Fruit fly (Drosophila melanogaster) whole organism, embryonic: Measurements from ENCODE around the gene yps.
A peak's percentile ranks its signal among the peaks of the same experiment; 100 is the strongest.

Experiments used
- CG10431 ChIP-seq: fragments of 200-800 bp; sonication (Bioruptor generic); optimal IDR thresholded peaks from 3 replicates; lab custom pipeline; 2018; ENCODE audit warnings: missing biosample characterization, mild to moderate bottlenecking, missing genetic modification characterization
- CG12299 ChIP-seq: fragments of 200-800 bp; sonication (Bioruptor generic); optimal IDR thresholded peaks from 2 replicates; lab custom pipeline; 2018; ENCODE audit warnings: missing biosample characterization, mild to moderate bottlenecking, missing genetic modification characterization
- CG1233 ChIP-seq: fragments of 200-800 bp; sonication (Bioruptor generic); optimal IDR thresholded peaks from 4 replicates; lab custom pipeline; 2018; ENCODE audit warnings: missing biosample characterization, mild to moderate bottlenecking, missing genetic modification characterization
- CG13287 ChIP-seq: fragments of 200-800 bp; sonication (Bioruptor generic); IDR thresholded peaks from 2 replicates; pipeline ENCODE4 v1.3.6; 2022; ENCODE audit warnings: missing biosample characterization, missing genetic modification characterization; ENCODE audit not compliant: partially characterized antibody
- CG13424 ChIP-seq: fragments of 200-800 bp; sonication (Bioruptor generic); optimal IDR thresholded peaks from 2 replicates; lab custom pipeline; 2019; ENCODE audit warnings: missing biosample characterization, mild to moderate bottlenecking, missing genetic modification characterization, moderate library complexity
- CG14441 ChIP-seq: fragments of 200-800 bp; sonication (Bioruptor generic); IDR thresholded peaks from 2 replicates; pipeline ENCODE4 v1.3.6; 2022; ENCODE audit warnings: missing biosample characterization, missing genetic modification characterization
- CG17802 ChIP-seq: fragments of 200-800 bp; sonication (Bioruptor generic); optimal IDR thresholded peaks from 2 replicates; lab custom pipeline; 2018; ENCODE audit warnings: missing biosample characterization, mild to moderate bottlenecking, missing genetic modification characterization, moderate library complexity
- CG17829 ChIP-seq: fragments of 200-800 bp; optimal IDR thresholded peaks from 2 replicates; lab custom pipeline; 2019; ENCODE audit warnings: missing biosample characterization, mild to moderate bottlenecking, missing genetic modification characterization, moderate library complexity
- CG18764 ChIP-seq: fragments of 200-800 bp; sonication (Bioruptor generic); optimal IDR thresholded peaks from 3 replicates; lab custom pipeline; 2016; ENCODE audit warnings: missing biosample characterization, missing genetic modification characterization
- CG2202 ChIP-seq: fragments of 200-800 bp; sonication (Bioruptor generic); optimal IDR thresholded peaks from 2 replicates; lab custom pipeline; 2018; ENCODE audit warnings: missing biosample characterization, mild to moderate bottlenecking, missing genetic modification characterization
- CG32532 ChIP-seq: fragments of 200-800 bp; sonication (Bioruptor generic); IDR thresholded peaks from 2 replicates; pipeline ENCODE4 v1.3.6; 2022; ENCODE audit warnings: missing biosample characterization, missing genetic modification characterization
- CG33213 ChIP-seq: fragments of 200-800 bp; sonication (Bioruptor generic); optimal IDR thresholded peaks from 3 replicates; lab custom pipeline; 2016; ENCODE audit warnings: missing biosample characterization, missing genetic modification characterization
- CG4328 ChIP-seq: fragments of 200-800 bp; sonication (Bioruptor generic); optimal IDR thresholded peaks from 3 replicates; lab custom pipeline; 2017; ENCODE audit warnings: missing biosample characterization, missing genetic modification reagents, missing genetic modification characterization
- CG5953 ChIP-seq: fragments of 200-800 bp; sonication (Bioruptor generic); IDR thresholded peaks from 2 replicates; pipeline ENCODE4 v1.3.6; 2022; ENCODE audit warnings: missing biosample characterization, missing genetic modification characterization
- CG6272 ChIP-seq: fragments of 200-800 bp; sonication (Bioruptor generic); IDR thresholded peaks from 2 replicates; pipeline ENCODE4 v1.3.6; 2022; ENCODE audit warnings: missing biosample characterization, missing genetic modification characterization
- CG6689 ChIP-seq: fragments of 200-800 bp; sonication (Bioruptor generic); IDR thresholded peaks from 2 replicates; pipeline ENCODE4 v1.3.6; 2022; ENCODE audit warnings: missing biosample characterization, missing genetic modification characterization
- CG9932 ChIP-seq: fragments of 200-800 bp; sonication (Bioruptor generic); IDR thresholded peaks from 2 replicates; pipeline ENCODE4 v1.3.6; 2022; ENCODE audit warnings: missing biosample characterization, missing genetic modification characterization
- CTCF ChIP-seq: fragments of 200-800 bp; sonication (Bioruptor generic); optimal IDR thresholded peaks from 2 replicates; lab custom pipeline; 2017; ENCODE audit warnings: missing biosample characterization, mild to moderate bottlenecking, missing genetic modification characterization, moderate library complexity
- CrebB ChIP-seq: fragments of 200-800 bp; sonication (Bioruptor generic); optimal IDR thresholded peaks from 3 replicates; lab custom pipeline; 2018; ENCODE audit warnings: missing biosample characterization, mild to moderate bottlenecking, missing genetic modification characterization
- Dad ChIP-seq: fragments of 200-800 bp; sonication (Bioruptor generic); optimal IDR thresholded peaks from 3 replicates; lab custom pipeline; 2016; ENCODE audit warnings: missing biosample characterization, missing genetic modification characterization
- Dp ChIP-seq: fragments of 200-800 bp; sonication (Bioruptor generic); optimal IDR thresholded peaks from 2 replicates; lab custom pipeline; 2018; ENCODE audit warnings: missing biosample characterization, mild to moderate bottlenecking, missing genetic modification characterization, moderate library complexity
- ERR ChIP-seq: fragments of 200-800 bp; sonication (Bioruptor generic); optimal IDR thresholded peaks from 2 replicates; lab custom pipeline; 2016; ENCODE audit warnings: missing biosample characterization, missing genetic modification characterization
- Fer1 ChIP-seq: fragments of 200-800 bp; sonication (Bioruptor generic); optimal IDR thresholded peaks from 2 replicates; lab custom pipeline; 2017; ENCODE audit warnings: missing biosample characterization, mild to moderate bottlenecking, missing genetic modification characterization
- Fer3 ChIP-seq: fragments of 200-800 bp; sonication (Bioruptor generic); optimal IDR thresholded peaks from 2 replicates; lab custom pipeline; 2018; ENCODE audit warnings: missing biosample characterization, mild to moderate bottlenecking, missing genetic modification characterization, moderate library complexity
- HHEX ChIP-seq: fragments of 200-800 bp; sonication (Bioruptor generic); optimal IDR thresholded peaks from 3 replicates; lab custom pipeline; 2017; ENCODE audit warnings: missing biosample characterization, mild to moderate bottlenecking, missing genetic modification characterization, missing genetic modification reagents
- Med ChIP-seq: fragments of 200-800 bp; sonication (Bioruptor generic); peaks from one replicate; lab custom pipeline; 2016; ENCODE audit warnings: missing biosample characterization, missing genetic modification characterization, mild to moderate bottlenecking, inconsistent platforms, moderate library complexity
- Nf-YB ChIP-seq: fragments of 200-800 bp; sonication (Bioruptor generic); optimal IDR thresholded peaks from 3 replicates; lab custom pipeline; 2019; ENCODE audit warnings: missing biosample characterization, mild to moderate bottlenecking, missing genetic modification characterization, moderate library complexity
- Opbp ChIP-seq: fragments of 200-800 bp; sonication (Bioruptor generic); IDR thresholded peaks from 3 replicates; pipeline ENCODE4 v1.3.6; 2022; ENCODE audit warnings: missing biosample characterization, missing genetic modification characterization; ENCODE audit not compliant: partially characterized antibody
- TFAM ChIP-seq: fragments of 200-800 bp; sonication (Bioruptor generic); optimal IDR thresholded peaks from 2 replicates; lab custom pipeline; 2017; ENCODE audit warnings: missing biosample characterization, missing genetic modification characterization, inconsistent platforms
- ase ChIP-seq: fragments of 200-800 bp; sonication (Bioruptor generic); IDR thresholded peaks from 3 replicates; pipeline ENCODE4 v1.3.6; 2022; ENCODE audit warnings: missing biosample characterization, missing genetic modification characterization
- bab2 ChIP-seq: fragments of 200-800 bp; sonication (Bioruptor generic); optimal IDR thresholded peaks from 2 replicates; lab custom pipeline; 2016; ENCODE audit warnings: missing biosample characterization, missing genetic modification characterization
- cas ChIP-seq: fragments of 200-800 bp; sonication (Bioruptor generic); IDR thresholded peaks from 2 replicates; pipeline ENCODE4 v1.3.6; 2022; ENCODE audit warnings: missing biosample characterization, missing genetic modification characterization
- caup ChIP-seq: fragments of 200-800 bp; sonication (Bioruptor generic); optimal IDR thresholded peaks from 3 replicates; lab custom pipeline; 2017; ENCODE audit warnings: missing biosample characterization, mild to moderate bottlenecking, missing genetic modification characterization, moderate library complexity; ENCODE audit not compliant: severe bottlenecking
- crol ChIP-seq: fragments of 200-800 bp; sonication (Bioruptor generic); IDR thresholded peaks from 2 replicates; pipeline ENCODE4 v1.3.6; 2022; ENCODE audit warnings: missing biosample characterization, missing genetic modification characterization
- dimm ChIP-seq: fragments of 200-800 bp; sonication (Bioruptor generic); IDR thresholded peaks from 2 replicates; pipeline ENCODE4 v1.3.6; 2022; ENCODE audit warnings: missing biosample characterization, missing genetic modification characterization
- ewg ChIP-seq: fragments of 200-800 bp; sonication (Bioruptor generic); optimal IDR thresholded peaks from 3 replicates; lab custom pipeline; 2017; ENCODE audit warnings: mild to moderate bottlenecking, missing biosample characterization, missing genetic modification reagents, missing genetic modification characterization
- gem ChIP-seq: fragments of 200-800 bp; sonication (Bioruptor generic); optimal IDR thresholded peaks from 2 replicates; lab custom pipeline; 2019; ENCODE audit warnings: missing biosample characterization, mild to moderate bottlenecking, missing genetic modification characterization, moderate library complexity
- inv ChIP-seq: fragments of 200-800 bp; sonication (Bioruptor generic); IDR thresholded peaks from 2 replicates; pipeline ENCODE4 v1.3.6; 2022; ENCODE audit warnings: missing biosample characterization, missing genetic modification characterization; ENCODE audit not compliant: partially characterized antibody
- kay ChIP-seq: fragments of 200-800 bp; sonication (Bioruptor generic); optimal IDR thresholded peaks from 2 replicates; lab custom pipeline; 2016; ENCODE audit warnings: missing biosample characterization, missing genetic modification characterization
- lov ChIP-seq, 2 experiments: fragments of 200-800 bp in 1 of 2; fragments of >200 bp in 1 of 2; sonication (Bioruptor generic) in 1 of 2; IDR thresholded peaks in 1 of 2; optimal IDR thresholded peaks in 1 of 2; 2 replicates in 1 of 2; 3 replicates in 1 of 2; pipeline versions ENCODE4 v1.3.6 to Lab custom; 2017 to 2022; ENCODE audit warnings: missing biosample characterization in 1 of 2, missing genetic modification characterization in 1 of 2
- p53 ChIP-seq: fragments of 200-800 bp; sonication (Bioruptor generic); optimal IDR thresholded peaks from 2 replicates; lab custom pipeline; 2016; ENCODE audit warnings: missing biosample characterization, missing genetic modification characterization
- pzg ChIP-seq: fragments of 200-800 bp; sonication (Bioruptor generic); optimal IDR thresholded peaks from 3 replicates; lab custom pipeline; 2018; ENCODE audit warnings: missing biosample characterization, mild to moderate bottlenecking, missing genetic modification characterization, moderate library complexity
- schlank ChIP-seq: fragments of 200-800 bp; sonication (Bioruptor generic); optimal IDR thresholded peaks from 2 replicates; lab custom pipeline; 2018; ENCODE audit warnings: missing biosample characterization, mild to moderate bottlenecking, missing genetic modification characterization
- sd ChIP-seq: fragments of 200-800 bp; sonication (Bioruptor generic); optimal IDR thresholded peaks from 3 replicates; lab custom pipeline; 2018; ENCODE audit warnings: missing biosample characterization, mild to moderate bottlenecking, missing genetic modification characterization, moderate library complexity
- sens ChIP-seq: fragments of 200-800 bp; sonication (Bioruptor generic); peaks from one replicate; lab custom pipeline; 2016; ENCODE audit warnings: missing biosample characterization, missing genetic modification characterization
- sim ChIP-seq: fragments of 200-800 bp; sonication (Bioruptor generic); IDR thresholded peaks from 2 replicates; pipeline ENCODE4 v1.3.6; 2022; ENCODE audit warnings: missing biosample characterization, missing genetic modification characterization
- tgo ChIP-seq: fragments of 200-800 bp; sonication (Bioruptor generic); IDR thresholded peaks from 3 replicates; pipeline ENCODE4 v1.3.6; 2022; ENCODE audit warnings: missing biosample characterization, missing genetic modification characterization
- tx ChIP-seq: fragments of 200-800 bp; sonication (Bioruptor generic); optimal IDR thresholded peaks from 2 replicates; lab custom pipeline; 2016; ENCODE audit warnings: missing biosample characterization, missing genetic modification characterization
- unc-4 ChIP-seq: fragments of 200-800 bp; sonication (Bioruptor generic); IDR thresholded peaks from 2 replicates; pipeline ENCODE4 v1.3.6; 2022; ENCODE audit warnings: missing biosample characterization, missing genetic modification characterization; ENCODE audit not compliant: partially characterized antibody
- usp ChIP-seq: fragments of >200 bp; optimal IDR thresholded peaks from 2 replicates; lab custom pipeline; 2017; ENCODE audit warnings: missing biosample characterization, missing genetic modification characterization
- vfl ChIP-seq: fragments of 200-800 bp; sonication (Bioruptor generic); optimal IDR thresholded peaks from 2 replicates; lab custom pipeline; 2016; ENCODE audit warnings: missing biosample characterization, missing genetic modification characterization

The yps gene

DNA sequence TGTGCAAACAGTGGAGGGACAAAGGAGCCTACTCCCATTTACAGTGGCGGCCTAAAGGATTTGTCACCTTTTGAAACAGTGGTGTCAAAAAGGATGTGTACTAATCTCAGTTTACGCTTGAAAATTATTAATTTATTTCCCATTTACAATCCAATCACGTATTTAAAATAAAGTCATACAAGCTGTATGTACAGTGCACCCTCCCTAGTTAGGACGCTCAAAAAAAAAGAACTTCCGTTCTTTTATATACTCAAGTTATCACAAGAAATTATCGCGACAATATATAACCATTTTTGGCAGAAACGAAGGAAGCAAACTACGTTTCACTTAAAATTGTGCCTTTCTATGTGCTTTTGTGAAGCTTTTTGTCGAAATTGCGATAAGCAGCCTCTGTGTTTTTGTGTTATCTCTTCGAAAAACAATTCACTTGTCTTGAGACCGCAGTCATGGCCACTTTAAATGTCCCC lies 14.3 kb upstream of the yps start (continued):
- peak; percentile 57 for TF ChIP-seq Fer1 (GFP tag; lab: Kevin White, UChicago)
- peak; percentile 46 for TF ChIP-seq HHEX
- peak; percentile 57; the same call in 1 of the 2 replicates for TF ChIP-seq CG32532 (GFP tag; lab: Robert Waterston, UW)
- TF ChIP-seq CrebB (tag; lab: Kevin White, UChicago): peak; percentile 7
- no peak for TF ChIP-seq pzg (GFP tag; lab: Kevin White, UChicago)
- TF ChIP-seq inv: no peak
- peak; percentile 28 for TF ChIP-seq CG17829
- TF ChIP-seq lov (optimal IDR thresholded peaks at IDR 0.05; lab: Kevin White, UChicago): no peak
- no peak for TF ChIP-seq lov (GFP tag; IDR thresholded peaks at IDR 0.05; lab: Robert Waterston, UW)
- no peak for TF ChIP-seq ERR (GFP tag; lab: Kevin White, UChicago)
- no peak for TF ChIP-seq CG12299 (tag; lab: Kevin White, UChicago)
- TF ChIP-seq tgo (GFP tag; lab: Robert Waterston, UW): peak; percentile 50; the same call in 2 of the 3 replicates
- TF ChIP-seq vfl (GFP tag; lab: Kevin White, UChicago): no peak
- peak; percentile 75 for TF ChIP-seq gem (tag; lab: Kevin White, UChicago)
- TF ChIP-seq ewg (GFP tag; lab: Kevin White, UChicago): peak; percentile 11
- no peak for TF ChIP-seq CG33213 (GFP tag; lab: Kevin White, UChicago)
- TF ChIP-seq tx: peak; percentile 28
- no peak for TF ChIP-seq dimm (GFP tag; lab: Robert Waterston, UW)
- TF ChIP-seq CG9932 (GFP tag; lab: Robert Waterston, UW): no peak; the same call in 1 of the 2 replicates
- TF ChIP-seq Opbp: no peak
- no peak for TF ChIP-seq Dp (GFP tag; lab: Kevin White, UChicago)
- TF ChIP-seq sim (GFP tag; lab: Robert Waterston, UW): no peak
- TF ChIP-seq Nf-YB (GFP tag; lab: Kevin White, UChicago): no peak
- no peak for TF ChIP-seq CG18764 (GFP tag; lab: Kevin White, UChicago)
- no peak for TF ChIP-seq crol
- TF ChIP-seq TFAM: no peak
- peak; percentile 2 for TF ChIP-seq caup (GFP tag; lab: Kevin White, UChicago)
- no peak for TF ChIP-seq schlank (tag; lab: Kevin White, UChicago)
- TF ChIP-seq CG6272 (GFP tag; lab: Robert Waterston, UW): 0 out of 2 replicates have a peak, but pooled peaks have one; percentile 36
- TF ChIP-seq CTCF (GFP tag; lab: Kevin White, UChicago): no peak
- TF ChIP-seq sens: peak; percentile 78
- no peak for TF ChIP-seq sd (tag; lab: Kevin White, UChicago)
- no peak for TF ChIP-seq CG13287 (GFP tag; lab: Robert Waterston, UW)
- TF ChIP-seq bab2 (GFP tag; lab: Kevin White, UChicago): peak; percentile 56
- TF ChIP-seq CG10431: no peak
- TF ChIP-seq usp (GFP tag; lab: Kevin White, UChicago): no peak
- peak; percentile 59 for TF ChIP-seq CG6689
- peak; percentile 15 for TF ChIP-seq CG4328 (GFP tag; lab: Kevin White, UChicago)
- peak; percentile 9 for TF ChIP-seq CG1233 (GFP tag; lab: Kevin White, UChicago)
- TF ChIP-seq CG5953 (GFP tag; lab: Robert Waterston, UW): no peak
- peak; percentile 92 for TF ChIP-seq Med (GFP tag; lab: Kevin White, UChicago)
- no peak for TF ChIP-seq cas
- peak; percentile 5 for TF ChIP-seq Dad
- 0 out of 2 replicates have a peak, but pooled peaks have one; percentile 21 for TF ChIP-seq CG14441 (GFP tag; lab: Robert Waterston, UW)
- no peak for TF ChIP-seq ase (GFP tag; lab: Robert Waterston, UW)
- TF ChIP-seq unc-4 (GFP tag; lab: Robert Waterston, UW): no peak
- no peak for TF ChIP-seq kay (GFP tag; lab: Kevin White, UChicago)
- no peak for TF ChIP-seq p53 (GFP tag; lab: Kevin White, UChicago)
- TF ChIP-seq CG17802 (tag; lab: Kevin White, UChicago): no peak
- peak; percentile 62 for TF ChIP-seq CG13424
- peak; percentile 50 for TF ChIP-seq Fer3 (tag; lab: Kevin White, UChicago)
- peak; percentile 3 for TF ChIP-seq CG2202
